Worm (Caenorhabditis elegans): ENCODE measurements around the gene lido-14.

lido-14 gene

ce11 chrII:3371010-3371409 is 12.1 kb downstream of the lido-14 start, which contains the start of gene bath-23:
Gene bath-23, plus strand, starts transcription at chrII:3371310.
- TF ChIP-seq pha-2 (tag; optimal IDR thresholded peaks at IDR 0.05) (no peak), ceh-48 (tag; optimal IDR thresholded peaks at IDR 0.05) (no peak)

- TF ChIP-seq ceh-48 (tag; optimal IDR thresholded peaks at IDR 0.05) (peak; percentile 96), ceh-30 (tag; optimal IDR thresholded peaks at IDR 0.05) (no peak), ceh-24 (tag; optimal IDR thresholded peaks at IDR 0.05) (no peak), ceh-6 (GFP tag; optimal IDR thresholded peaks at IDR 0.05) (no peak), gmeb-2 (tag; optimal IDR thresholded peaks at IDR 0.05) (no peak), eyg-1 (tag; optimal IDR thresholded peaks at IDR 0.05) (no peak), pag-3 (tag; optimal IDR thresholded peaks at IDR 0.05; ENCODE audit: borderline replicate concordance) (no peak), ceh-34 (tag; optimal IDR thresholded peaks at IDR 0.05) (no peak), unc-86 (tag; optimal IDR thresholded peaks at IDR 0.05) (no peak), sdc-2 (tag; optimal IDR thresholded peaks at IDR 0.05) (no peak), madf-2 (tag; optimal IDR thresholded peaks at IDR 0.05) (no peak), nhr-11 (tag; optimal IDR thresholded peaks at IDR 0.05) (no peak), unc-42 (tag; optimal IDR thresholded peaks at IDR 0.05) (peak; percentile 43), pha-4 (tag; optimal IDR thresholded peaks at IDR 0.05) (no peak), ama-1 (optimal IDR thresholded peaks at IDR 0.05) (no peak), rnt-1 (tag; optimal IDR thresholded peaks at IDR 0.05) (no peak), fax-1 (tag; optimal IDR thresholded peaks at IDR 0.05) (no peak), hlh-13 (GFP tag; optimal IDR thresholded peaks at IDR 0.05) (no peak), dmd-4 (tag; optimal IDR thresholded peaks at IDR 0.05; ENCODE audit: borderline replicate concordance) (no peak), ceh-18 (tag; optimal IDR thresholded peaks at IDR 0.05) (no peak), nfya-1 (tag; optimal IDR thresholded peaks at IDR 0.05) (peak; percentile 43), pros-1 (tag; optimal IDR thresholded peaks at IDR 0.05) (no peak), ceh-31 (tag; optimal IDR thresholded peaks at IDR 0.05) (peak; percentile 24), hlh-6 (tag; optimal IDR thresholded peaks at IDR 0.05) (no peak), mec-3 (tag; optimal IDR thresholded peaks at IDR 0.05; ENCODE audit: borderline replicate concordance) (no peak), sox-4 (tag; optimal IDR thresholded peaks at IDR 0.05) (no peak), fkh-10 (GFP tag; optimal IDR thresholded peaks at IDR 0.05) (no peak)
Observed at ce11 chrII:3373875-3374274, 14.9 kb downstream of the lido-14 start.

ce11 chrII:3374779-3375178 is 15.8 kb downstream of the lido-14 start, which contains the start of gene bath-10:
Gene bath-10, plus strand, starts transcription at chrII:3375079.
- TF ChIP-seq lin-11 (tag; optimal IDR thresholded peaks at IDR 0.05) (no peak), tbx-2 (tag; optimal IDR thresholded peaks at IDR 0.05) (no peak), ceh-2 (tag; optimal IDR thresholded peaks at IDR 0.05) (no peak), ceh-6 (GFP tag; optimal IDR thresholded peaks at IDR 0.05) (no peak), pros-1 (tag; optimal IDR thresholded peaks at IDR 0.05) (no peak), odd-2 (tag; optimal IDR thresholded peaks at IDR 0.05) (no peak), nhr-11 (tag; optimal IDR thresholded peaks at IDR 0.05) (no peak), ceh-19 (GFP tag; optimal IDR thresholded peaks at IDR 0.05) (no peak), hlh-13 (GFP tag; optimal IDR thresholded peaks at IDR 0.05) (no peak), pha-2 (tag; optimal IDR thresholded peaks at IDR 0.05) (no peak), hlh-8 (tag; optimal IDR thresholded peaks at IDR 0.05) (no peak), ahr-1 (tag; optimal IDR thresholded peaks at IDR 0.05) (no peak), sox-4 (tag; optimal IDR thresholded peaks at IDR 0.05) (no peak), hlh-6 (tag; optimal IDR thresholded peaks at IDR 0.05) (no peak), elt-2 (tag; optimal IDR thresholded peaks at IDR 0.05) (no peak), unc-55 (GFP tag; optimal IDR thresholded peaks at IDR 0.05) (no peak), pag-3 (tag; optimal IDR thresholded peaks at IDR 0.05; ENCODE audit: borderline replicate concordance) (no peak)

ce11 chrII:3375302-3375701 is 16.4 kb downstream of the lido-14 start:
- TF ChIP-seq ceh-34 (tag; optimal IDR thresholded peaks at IDR 0.05) (no peak), rnt-1 (tag; optimal IDR thresholded peaks at IDR 0.05) (no peak)

Data from whole organism, late embryonic.